Fruit fly (Drosophila melanogaster) whole organism, embryonic: Measurements from ENCODE around the gene bbg.

ENCODE experiments used
- Atf3 ChIP-seq: fragments of 200-800 bp; sonication (Bioruptor generic); optimal IDR thresholded peaks from 3 replicates; lab custom pipeline; 2016; ENCODE audit warnings: missing biosample characterization, missing genetic modification characterization
- Awh ChIP-seq: fragments of 200-800 bp; sonication (Bioruptor generic); IDR thresholded peaks from 2 replicates; pipeline ENCODE4, ENCODE4 v1.3.6; 2022; ENCODE audit warnings: missing biosample characterization, missing genetic modification characterization
- B-H1 ChIP-seq: fragments of 200-800 bp; sonication (Bioruptor generic); IDR thresholded peaks from 3 replicates; pipeline ENCODE4 v1.3.6; 2022; ENCODE audit warnings: missing biosample characterization, missing genetic modification characterization
- CG1024 ChIP-seq: fragments of 200-800 bp; sonication (Bioruptor generic); IDR thresholded peaks from 2 replicates; pipeline ENCODE4 v1.3.6; 2022; ENCODE audit warnings: missing biosample characterization, missing genetic modification characterization
- CG10543 ChIP-seq: fragments of 200-800 bp; sonication (Bioruptor generic); optimal IDR thresholded peaks from 3 replicates; lab custom pipeline; 2017; ENCODE audit warnings: missing biosample characterization, mild to moderate bottlenecking, missing genetic modification characterization, moderate library complexity
- CG11247 ChIP-seq: fragments of 200-800 bp; sonication (Bioruptor generic); IDR thresholded peaks from 2 replicates; pipeline ENCODE4 v1.3.6; 2022; ENCODE audit warnings: missing biosample characterization, missing genetic modification characterization
- CG1233 ChIP-seq: fragments of 200-800 bp; sonication (Bioruptor generic); optimal IDR thresholded peaks from 4 replicates; lab custom pipeline; 2018; ENCODE audit warnings: missing biosample characterization, mild to moderate bottlenecking, missing genetic modification characterization
- CG12769 ChIP-seq: fragments of 200-800 bp; sonication (Bioruptor generic); optimal IDR thresholded peaks from 2 replicates; lab custom pipeline; 2019; ENCODE audit warnings: missing biosample characterization, mild to moderate bottlenecking, missing genetic modification characterization, moderate library complexity
- CG13287 ChIP-seq: fragments of 200-800 bp; sonication (Bioruptor generic); IDR thresholded peaks from 2 replicates; pipeline ENCODE4 v1.3.6; 2022; ENCODE audit warnings: missing biosample characterization, missing genetic modification characterization; ENCODE audit not compliant: partially characterized antibody
- CG14050 ChIP-seq: fragments of 200-800 bp; sonication (Bioruptor generic); IDR thresholded peaks from 3 replicates; pipeline ENCODE4 v1.3.6; 2022; ENCODE audit warnings: missing biosample characterization, missing genetic modification characterization
- CG1602 ChIP-seq: fragments of 200-800 bp; sonication (Bioruptor generic); optimal IDR thresholded peaks from 3 replicates; lab custom pipeline; 2016; ENCODE audit warnings: missing biosample characterization, missing genetic modification characterization
- CG17359 ChIP-seq: fragments of 200-800 bp; sonication (Bioruptor generic); optimal IDR thresholded peaks from 3 replicates; lab custom pipeline; 2018; ENCODE audit warnings: missing biosample characterization, mild to moderate bottlenecking, missing genetic modification characterization, moderate library complexity
- CG17802 ChIP-seq: fragments of 200-800 bp; sonication (Bioruptor generic); optimal IDR thresholded peaks from 2 replicates; lab custom pipeline; 2018; ENCODE audit warnings: missing biosample characterization, mild to moderate bottlenecking, missing genetic modification characterization, moderate library complexity
- CG32767 ChIP-seq: fragments of 200-800 bp; sonication (Bioruptor generic); IDR thresholded peaks from 2 replicates; pipeline ENCODE4 v1.3.6; 2022; ENCODE audit warnings: missing biosample characterization, missing genetic modification characterization
- CG42726 ChIP-seq: fragments of 200-800 bp; sonication (Bioruptor generic); IDR thresholded peaks from 2 replicates; pipeline ENCODE4 v1.3.6; 2022; ENCODE audit warnings: missing biosample characterization, missing genetic modification characterization; ENCODE audit not compliant: partially characterized antibody
- CG9876 ChIP-seq: fragments of 200-800 bp; sonication (Bioruptor generic); optimal IDR thresholded peaks from 2 replicates; lab custom pipeline; 2016; ENCODE audit warnings: missing biosample characterization, missing genetic modification characterization
- Deaf1 ChIP-seq: fragments of 200-800 bp; optimal IDR thresholded peaks from 3 replicates; lab custom pipeline; 2019; ENCODE audit warnings: missing biosample characterization, mild to moderate bottlenecking, missing genetic modification characterization, moderate library complexity
- Dip2 ChIP-seq: fragments of 200-800 bp; sonication (Bioruptor generic); IDR thresholded peaks from 2 replicates; pipeline ENCODE4 v1.3.6; 2022; ENCODE audit warnings: missing biosample characterization, missing genetic modification characterization
- ERR ChIP-seq: fragments of 200-800 bp; sonication (Bioruptor generic); optimal IDR thresholded peaks from 2 replicates; lab custom pipeline; 2016; ENCODE audit warnings: missing biosample characterization, missing genetic modification characterization
- Ets65A ChIP-seq: fragments of 200-800 bp; sonication (Bioruptor generic); peaks from one replicate; lab custom pipeline; 2016; ENCODE audit warnings: missing biosample characterization, missing genetic modification characterization
- Ets97D ChIP-seq: fragments of 200-800 bp; sonication (Bioruptor generic); optimal IDR thresholded peaks from 3 replicates; lab custom pipeline; 2016; ENCODE audit warnings: missing biosample characterization, missing genetic modification characterization
- Fer1 ChIP-seq: fragments of 200-800 bp; sonication (Bioruptor generic); optimal IDR thresholded peaks from 2 replicates; lab custom pipeline; 2017; ENCODE audit warnings: missing biosample characterization, mild to moderate bottlenecking, missing genetic modification characterization
- Fer2 ChIP-seq: fragments of 200-800 bp; sonication (Bioruptor generic); optimal IDR thresholded peaks from 2 replicates; lab custom pipeline; 2018; ENCODE audit warnings: missing biosample characterization, mild to moderate bottlenecking, missing genetic modification characterization, moderate library complexity
- HLH54F ChIP-seq: fragments of 200-800 bp; sonication (Bioruptor generic); optimal IDR thresholded peaks from 3 replicates; lab custom pipeline; 2016; ENCODE audit warnings: missing biosample characterization, missing genetic modification characterization
- Hr78 ChIP-seq, 2 experiments: fragments of 200-800 bp in 1 of 2; fragments of >200 bp in 1 of 2; sonication (Bioruptor generic) in 1 of 2; optimal IDR thresholded peaks; 2 replicates each; lab custom pipeline; 2017 to 2019; ENCODE audit warnings: missing biosample characterization in 2 of 2, missing genetic modification characterization in 2 of 2, mild to moderate bottlenecking in 1 of 2, moderate library complexity in 1 of 2
- Kr ChIP-seq: fragments of 200-800 bp; sonication (Bioruptor generic); optimal IDR thresholded peaks from 2 replicates; lab custom pipeline; 2017; ENCODE audit warnings: missing biosample characterization, mild to moderate bottlenecking, missing genetic modification characterization
- NFAT ChIP-seq: fragments of 200-800 bp; sonication (Bioruptor generic); IDR thresholded peaks from 2 replicates; pipeline ENCODE4 v1.3.6; 2022; ENCODE audit warnings: missing biosample characterization, missing genetic modification characterization
- Nf-YB ChIP-seq: fragments of 200-800 bp; sonication (Bioruptor generic); optimal IDR thresholded peaks from 3 replicates; lab custom pipeline; 2019; ENCODE audit warnings: missing biosample characterization, mild to moderate bottlenecking, missing genetic modification characterization, moderate library complexity
- NfI ChIP-seq: fragments of 200-800 bp; sonication (Bioruptor generic); optimal IDR thresholded peaks from 3 replicates; lab custom pipeline; 2018; ENCODE audit warnings: missing biosample characterization, mild to moderate bottlenecking, missing genetic modification characterization, moderate library complexity
- Ravus ChIP-seq: fragments of 200-800 bp; sonication (Bioruptor generic); IDR thresholded peaks from 2 replicates; pipeline ENCODE4 v1.3.6; 2022; ENCODE audit warnings: missing biosample characterization, missing genetic modification characterization
- Xrp1 ChIP-seq: fragments of 200-800 bp; sonication (Bioruptor generic); IDR thresholded peaks from 2 replicates; pipeline ENCODE4 v1.3.6; 2022; ENCODE audit warnings: missing biosample characterization, missing genetic modification characterization
- aop ChIP-seq: fragments of 200-800 bp; sonication (Bioruptor generic); IDR thresholded peaks from 2 replicates; pipeline ENCODE4 v1.3.6; 2022; ENCODE audit warnings: missing biosample characterization, missing genetic modification characterization
- ase ChIP-seq: fragments of 200-800 bp; sonication (Bioruptor generic); IDR thresholded peaks from 3 replicates; pipeline ENCODE4 v1.3.6; 2022; ENCODE audit warnings: missing biosample characterization, missing genetic modification characterization
- bowl ChIP-seq: fragments of 200-800 bp; sonication (Bioruptor generic); IDR thresholded peaks from 2 replicates; pipeline ENCODE4 v1.3.6; 2022; ENCODE audit warnings: missing biosample characterization, missing genetic modification characterization
- br ChIP-seq: fragments of >200 bp; optimal IDR thresholded peaks from 2 replicates; lab custom pipeline; 2017
- chm ChIP-seq: fragments of 200-800 bp; sonication (Bioruptor generic); IDR thresholded peaks from 2 replicates; pipeline ENCODE4 v1.3.6; 2022; ENCODE audit warnings: missing biosample characterization, missing genetic modification characterization
- croc ChIP-seq: fragments of 200-800 bp; sonication (Bioruptor generic); conservative IDR thresholded peaks from 3 replicates; pipeline ENCODE4 v1.3.6; 2022; ENCODE audit warnings: missing biosample characterization, missing genetic modification characterization
- danr ChIP-seq: fragments of 200-800 bp; sonication (Bioruptor generic); IDR thresholded peaks from 2 replicates; pipeline ENCODE4 v1.3.6; 2022; ENCODE audit warnings: missing biosample characterization, missing genetic modification characterization
- dati ChIP-seq: fragments of 200-800 bp; sonication (Bioruptor generic); IDR thresholded peaks from 2 replicates; pipeline ENCODE4 v1.3.6; 2022; ENCODE audit warnings: missing biosample characterization, missing genetic modification characterization
- dimm ChIP-seq: fragments of 200-800 bp; sonication (Bioruptor generic); IDR thresholded peaks from 2 replicates; pipeline ENCODE4 v1.3.6; 2022; ENCODE audit warnings: missing biosample characterization, missing genetic modification characterization
- gro ChIP-seq: fragments of 200-800 bp; sonication (Bioruptor generic); optimal IDR thresholded peaks from 2 replicates; lab custom pipeline; 2016; ENCODE audit warnings: missing biosample characterization, missing genetic modification characterization
- gsb ChIP-seq: fragments of 200-800 bp; sonication (Bioruptor generic); IDR thresholded peaks from 2 replicates; pipeline ENCODE4 v1.3.6; 2022; ENCODE audit warnings: missing biosample characterization, missing genetic modification characterization
- jigr1 ChIP-seq: fragments of 200-800 bp; sonication (Bioruptor generic); IDR thresholded peaks from 3 replicates; pipeline ENCODE4 v1.3.6; 2022; ENCODE audit warnings: missing biosample characterization, missing genetic modification characterization
- lilli ChIP-seq: fragments of 200-800 bp; sonication (Bioruptor generic); optimal IDR thresholded peaks from 3 replicates; lab custom pipeline; 2016; ENCODE audit warnings: missing biosample characterization, missing genetic modification characterization
- maf-S ChIP-seq: fragments of 200-800 bp; sonication (Bioruptor generic); optimal IDR thresholded peaks from 2 replicates; lab custom pipeline; 2016; ENCODE audit warnings: missing biosample characterization, missing genetic modification characterization
- nerfin-1 ChIP-seq: fragments of 200-800 bp; sonication (Bioruptor generic); optimal IDR thresholded peaks from 3 replicates; lab custom pipeline; 2019; ENCODE audit warnings: missing biosample characterization, mild to moderate bottlenecking, missing genetic modification characterization, moderate library complexity
- pho ChIP-seq: fragments of 200-800 bp; sonication (Bioruptor generic); optimal IDR thresholded peaks from 2 replicates; lab custom pipeline; 2016; ENCODE audit warnings: missing biosample characterization, missing genetic modification characterization
- prd ChIP-seq, 3 experiments: fragments of >200 bp in 2 of 3; fragments of 200-800 bp in 1 of 3; sonication (Bioruptor generic) in 1 of 3; optimal IDR thresholded peaks in 2 of 3; IDR thresholded peaks in 1 of 3; 2 replicates in 2 of 3; 3 replicates in 1 of 3; pipeline versions ENCODE4 v1.3.6 to Lab custom; 2017 to 2022; ENCODE audit warnings: missing biosample characterization in 1 of 3, missing genetic modification characterization in 1 of 3
- pum ChIP-seq: fragments of 200-800 bp; sonication (Bioruptor generic); optimal IDR thresholded peaks from 2 replicates; lab custom pipeline; 2016; ENCODE audit warnings: missing biosample characterization, missing genetic modification characterization
- pzg ChIP-seq: fragments of 200-800 bp; sonication (Bioruptor generic); optimal IDR thresholded peaks from 3 replicates; lab custom pipeline; 2018; ENCODE audit warnings: missing biosample characterization, mild to moderate bottlenecking, missing genetic modification characterization, moderate library complexity
- salm ChIP-seq: fragments of 200-800 bp; sonication (Bioruptor generic); optimal IDR thresholded peaks from 2 replicates; lab custom pipeline; 2018; ENCODE audit warnings: missing biosample characterization, mild to moderate bottlenecking, missing genetic modification characterization
- sisA ChIP-seq: fragments of 200-800 bp; sonication (Bioruptor generic); IDR thresholded peaks from 2 replicates; pipeline ENCODE4 v1.3.6; 2022; ENCODE audit warnings: missing biosample characterization, missing genetic modification characterization

Gene bbg

DNA sequence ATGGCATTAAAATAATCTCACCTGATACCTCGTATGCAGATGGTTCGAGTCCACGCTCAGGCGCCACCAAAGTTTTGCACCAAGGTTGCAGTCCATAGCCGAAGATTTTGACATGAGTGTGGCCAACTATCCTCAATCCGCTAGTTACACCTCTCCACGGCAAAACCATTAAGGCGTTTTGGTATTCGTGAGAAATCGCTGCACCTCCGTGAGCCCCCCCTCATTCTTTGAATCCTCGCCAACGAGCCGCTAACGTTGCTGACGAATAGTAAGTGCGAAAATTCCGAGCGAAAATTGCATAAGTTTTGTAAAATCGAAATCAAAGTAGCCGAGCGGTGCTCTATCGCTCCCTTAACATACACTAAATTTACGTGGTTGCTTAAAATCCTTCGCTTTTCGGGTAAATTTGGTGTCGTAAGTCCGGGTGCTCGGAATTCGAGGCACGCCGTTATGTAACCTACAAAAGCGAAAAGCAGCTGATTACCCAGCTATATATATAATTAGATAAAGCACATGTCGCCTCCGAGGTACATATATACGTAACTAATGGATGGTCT lies 1.4 kb upstream of the bbg start, which contains the start of gene Mpcp2 (continued):
- TF ChIP-seq Nf-YB (peak; percentile 32), Kr (GFP tag; lab: Kevin White, UChicago) (no peak), croc (GFP tag; lab: Robert Waterston, UW) (no peak), aop (GFP tag; lab: Robert Waterston, UW) (no peak), CG14050 (GFP tag; lab: Robert Waterston, UW) (no peak), CG17359 (tag; lab: Kevin White, UChicago) (peak; percentile 10), Ravus (no peak), danr (GFP tag; lab: Robert Waterston, UW) (no peak), gro (GFP tag; lab: Kevin White, UChicago) (peak; percentile 31), gsb (GFP tag; lab: Robert Waterston, UW) (no peak), CG11247 (GFP tag; lab: Robert Waterston, UW) (no peak), Ets65A (GFP tag; lab: Kevin White, UChicago) (peak; percentile 17), NfI (GFP tag; lab: Kevin White, UChicago) (peak; percentile 16), Awh (no peak), pzg (GFP tag; lab: Kevin White, UChicago) (peak; percentile 99), pum (GFP tag; lab: Kevin White, UChicago) (no peak), NFAT (GFP tag; lab: Robert Waterston, UW) (no peak), salm (no peak), chm (peak; percentile 48; the same call in 1 of the 2 replicates), CG32767 (GFP tag; lab: Robert Waterston, UW) (no peak; the same call in 1 of the 2 replicates), B-H1 (GFP tag; lab: Robert Waterston, UW) (no peak), jigr1 (GFP tag; lab: Robert Waterston, UW) (no peak), CG1602 (GFP tag; lab: Kevin White, UChicago) (no peak), CG12769 (tag; lab: Kevin White, UChicago) (peak; percentile 68), CG10543 (GFP tag; lab: Kevin White, UChicago) (peak; percentile 46), Dip2 (no peak), maf-S (no peak), ERR (GFP tag; lab: Kevin White, UChicago) (peak; percentile 33), ase (GFP tag; lab: Robert Waterston, UW) (no peak), Fer1 (GFP tag; lab: Kevin White, UChicago) (peak; percentile 71), CG1233 (GFP tag; lab: Kevin White, UChicago) (peak; percentile 47), nerfin-1 (peak; percentile 51), pho (GFP tag; lab: Kevin White, UChicago) (peak; percentile 30), Deaf1 (tag; lab: Kevin White, UChicago) (peak; percentile 67), Fer2 (no peak), dati (GFP tag; lab: Robert Waterston, UW) (no peak), Xrp1 (GFP tag; lab: Robert Waterston, UW) (peak; percentile 38; the same call in 1 of the 2 replicates), CG42726 (peak; percentile 66; the same call in 1 of the 2 replicates), bowl (GFP tag; lab: Robert Waterston, UW) (no peak), HLH54F (GFP tag; lab: Kevin White, UChicago) (peak; percentile 2), CG13287 (GFP tag; lab: Robert Waterston, UW) (peak; percentile 66), CG1024 (no peak), CG17802 (tag; lab: Kevin White, UChicago) (no peak), Atf3 (GFP tag; lab: Kevin White, UChicago) (no peak), Hr78 (GFP tag; optimal IDR thresholded peaks at IDR 0.05; lab: Kevin White, UChicago) (no peak), br (lab: Kevin White, UChicago) (no peak), sisA (GFP tag; lab: Robert Waterston, UW) (no peak), dimm (no peak), Ets97D (GFP tag; lab: Kevin White, UChicago) (peak; percentile 86), prd (optimal IDR thresholded peaks at IDR 0.05; lab: Kevin White, UChicago) (no peak), prd (GFP tag; IDR thresholded peaks at IDR 0.05; lab: Robert Waterston, UW) (no peak), lilli (peak; percentile 26), CG9876 (peak; percentile 24)
